Worm (Caenorhabditis elegans) whole organism, L1 larva: ENCODE data around the gene F13H8.2.

ENCODE experiments used
- C16A3.4 ChIP-seq: fragments of 150-350 bp; optimal IDR thresholded peaks from 2 replicates; lab custom pipeline; 2014; ENCODE audit warnings: missing biosample characterization, missing genetic modification characterization
- aha-1 ChIP-seq: fragments of 150-350 bp; optimal IDR thresholded peaks from 2 replicates; lab custom pipeline; 2014; ENCODE audit warnings: missing biosample characterization, missing genetic modification characterization
- alr-1 ChIP-seq: fragments of 200-800 bp; sonication (Bioruptor generic); optimal IDR thresholded peaks from 2 replicates; lab custom pipeline; 2018; ENCODE audit warnings: borderline replicate concordance, mild to moderate bottlenecking, missing genetic modification characterization, missing compliant biosample characterization
- blmp-1 ChIP-seq: fragments of 150-350 bp; optimal IDR thresholded peaks from 2 replicates; lab custom pipeline; 2014; ENCODE audit warnings: missing biosample characterization, missing genetic modification characterization
- ceh-63 ChIP-seq: fragments of 200-800 bp; sonication (Bioruptor generic); optimal IDR thresholded peaks from 2 replicates; lab custom pipeline; 2018; ENCODE audit warnings: mild to moderate bottlenecking, missing genetic modification characterization, missing compliant biosample characterization
- ceh-82 ChIP-seq, 3 experiments: fragments of 150-350 bp in 1 of 3; sonication (generic microtip) in 2 of 3; optimal IDR thresholded peaks; 2 replicates each; lab custom pipeline; 2014 to 2017; ENCODE audit warnings: missing biosample characterization in 3 of 3, missing genetic modification characterization in 3 of 3
- ces-1 ChIP-seq: fragments of 150-350 bp; optimal IDR thresholded peaks from 2 replicates; lab custom pipeline; 2014; ENCODE audit warnings: missing biosample characterization, missing genetic modification reagents, missing genetic modification characterization
- dsc-1 ChIP-seq: sonication (generic microtip); optimal IDR thresholded peaks from 2 replicates; lab custom pipeline; 2016; ENCODE audit warnings: mild to moderate bottlenecking, missing genetic modification characterization, missing compliant biosample characterization
- efl-1 ChIP-seq, 4 experiments: fragments of 150-350 bp; optimal IDR thresholded peaks in 3 of 4; peaks in 1 of 4; 1 replicate in 1 of 4; 2 replicates in 3 of 4; lab custom pipeline; 2014; ENCODE audit warnings: missing biosample characterization in 2 of 4, missing genetic modification characterization in 2 of 4, missing genetic modification reagents in 2 of 4
- elt-2 ChIP-seq: sonication (generic microtip); optimal IDR thresholded peaks from 2 replicates; lab custom pipeline; 2016; ENCODE audit warnings: missing genetic modification characterization, mild to moderate bottlenecking, inconsistent platforms, missing compliant biosample characterization, missing genetic modification reagents
- elt-3 ChIP-seq, 6 experiments: fragments of 150-350 bp in 1 of 6; sonication (generic microtip); optimal IDR thresholded peaks; 2 replicates each; lab custom pipeline; 2017 to 2018; ENCODE audit warnings: missing biosample characterization in 6 of 6, missing genetic modification characterization in 6 of 6, inconsistent platforms in 1 of 6
- fkh-8 ChIP-seq: sonication (generic microtip); optimal IDR thresholded peaks from 2 replicates; lab custom pipeline; 2016; ENCODE audit warnings: mild to moderate bottlenecking, missing genetic modification characterization, missing compliant biosample characterization
- fos-1 ChIP-seq: fragments of 150-350 bp; optimal IDR thresholded peaks from 2 replicates; lab custom pipeline; 2014; ENCODE audit warnings: missing biosample characterization, missing genetic modification characterization
- hpl-2 ChIP-seq: fragments of 150-350 bp; optimal IDR thresholded peaks from 2 replicates; lab custom pipeline; 2014; ENCODE audit warnings: missing biosample characterization, missing genetic modification reagents, missing genetic modification characterization
- lin-13 ChIP-seq: fragments of 150-350 bp; optimal IDR thresholded peaks from 2 replicates; lab custom pipeline; 2014; ENCODE audit warnings: missing biosample characterization, missing genetic modification reagents, missing genetic modification characterization
- lin-14 ChIP-seq: fragments of 200-800 bp; sonication (Bioruptor generic); optimal IDR thresholded peaks from 2 replicates; lab custom pipeline; 2018; ENCODE audit warnings: mild to moderate bottlenecking, missing genetic modification characterization, moderate library complexity, missing compliant biosample characterization
- lin-35 ChIP-seq, 2 experiments: fragments of 150-350 bp; optimal IDR thresholded peaks; 2 replicates each; lab custom pipeline; 2014; ENCODE audit warnings: missing biosample characterization in 2 of 2, missing genetic modification characterization in 2 of 2, missing genetic modification reagents in 2 of 2
- lsy-2 ChIP-seq, 2 experiments: fragments of 150-350 bp; optimal IDR thresholded peaks; 2 replicates each; lab custom pipeline; 2014; ENCODE audit warnings: missing biosample characterization in 2 of 2, missing genetic modification characterization in 2 of 2
- mdl-1 ChIP-seq, 2 experiments: fragments of 150-350 bp; optimal IDR thresholded peaks; 2 replicates each; lab custom pipeline; 2014 to 2017; ENCODE audit warnings: missing biosample characterization in 2 of 2, missing genetic modification characterization in 2 of 2, inconsistent platforms in 1 of 2
- nhr-11 ChIP-seq: fragments of 150-350 bp; optimal IDR thresholded peaks from 2 replicates; lab custom pipeline; 2014; ENCODE audit warnings: missing biosample characterization, missing genetic modification characterization
- nhr-19 ChIP-seq: fragments of 200-800 bp; sonication (Bioruptor generic); conservative IDR thresholded peaks from 2 replicates; pipeline ENCODE4 v1.3.6; 2022; ENCODE audit warnings: missing genetic modification characterization, missing compliant biosample characterization
- nhr-20 ChIP-seq: sonication (generic microtip); optimal IDR thresholded peaks from 2 replicates; lab custom pipeline; 2016; ENCODE audit warnings: mild to moderate bottlenecking, missing genetic modification characterization, missing compliant biosample characterization
- nhr-71 ChIP-seq: sonication (generic microtip); optimal IDR thresholded peaks from 2 replicates; lab custom pipeline; 2016; ENCODE audit warnings: mild to moderate bottlenecking, missing genetic modification characterization, moderate library complexity, missing compliant biosample characterization
- nhr-76 ChIP-seq: sonication (generic microtip); optimal IDR thresholded peaks from 2 replicates; lab custom pipeline; 2017; ENCODE audit warnings: missing biosample characterization, missing genetic modification characterization
- nhr-77 ChIP-seq: fragments of 150-350 bp; optimal IDR thresholded peaks from 2 replicates; lab custom pipeline; 2014; ENCODE audit warnings: missing biosample characterization, missing genetic modification characterization
- nhr-84 ChIP-seq: sonication (generic microtip); optimal IDR thresholded peaks from 2 replicates; lab custom pipeline; 2017; ENCODE audit warnings: missing biosample characterization, missing genetic modification characterization
- nhr-90 ChIP-seq: sonication (generic microtip); optimal IDR thresholded peaks from 2 replicates; lab custom pipeline; 2016; ENCODE audit warnings: mild to moderate bottlenecking, missing genetic modification characterization, missing compliant biosample characterization; ENCODE audit not compliant: poor library complexity
- pag-3 ChIP-seq: sonication (generic microtip); optimal IDR thresholded peaks from 2 replicates; lab custom pipeline; 2017; ENCODE audit warnings: missing genetic modification characterization, mild to moderate bottlenecking, missing compliant biosample characterization, antibody characterized with exemption, borderline replicate concordance; ENCODE audit not compliant: insufficient read depth
- pqm-1 ChIP-seq: sonication (generic microtip); optimal IDR thresholded peaks from 3 replicates; lab custom pipeline; 2017; ENCODE audit warnings: missing biosample characterization, missing genetic modification characterization
- rnt-1 ChIP-seq: sonication (generic microtip); optimal IDR thresholded peaks from 2 replicates; lab custom pipeline; 2016; ENCODE audit warnings: mild to moderate bottlenecking, missing genetic modification characterization, moderate library complexity, missing compliant biosample characterization
- skn-1 ChIP-seq: fragments of 150-350 bp; optimal IDR thresholded peaks from 2 replicates; lab custom pipeline; 2014; ENCODE audit warnings: missing biosample characterization, missing genetic modification characterization
- snu-23 ChIP-seq: sonication (generic microtip); optimal IDR thresholded peaks from 2 replicates; lab custom pipeline; 2016; ENCODE audit warnings: missing genetic modification characterization, missing compliant biosample characterization
- sox-4 ChIP-seq: sonication (generic microtip); optimal IDR thresholded peaks from 2 replicates; lab custom pipeline; 2016; ENCODE audit warnings: missing genetic modification characterization, missing compliant biosample characterization
- sptf-1 ChIP-seq: fragments of 150-350 bp; optimal IDR thresholded peaks from 2 replicates; lab custom pipeline; 2014; ENCODE audit warnings: missing biosample characterization, missing genetic modification characterization
- tbx-2 ChIP-seq: sonication (generic microtip); optimal IDR thresholded peaks from 2 replicates; lab custom pipeline; 2016; ENCODE audit warnings: missing genetic modification characterization, missing compliant biosample characterization
- unc-130 ChIP-seq: fragments of 150-350 bp; optimal IDR thresholded peaks from 2 replicates; lab custom pipeline; 2017; ENCODE audit warnings: missing biosample characterization, missing genetic modification characterization, inconsistent platforms
- unc-30 ChIP-seq: sonication (generic microtip); optimal IDR thresholded peaks from 2 replicates; lab custom pipeline; 2017; ENCODE audit warnings: missing biosample characterization, missing genetic modification characterization
- xbp-1 ChIP-seq: sonication (generic microtip); optimal IDR thresholded peaks from 2 replicates; lab custom pipeline; 2016; ENCODE audit warnings: missing genetic modification characterization, missing compliant biosample characterization
- zip-4 ChIP-seq: fragments of 200-800 bp; sonication (Bioruptor generic); optimal IDR thresholded peaks from 2 replicates; lab custom pipeline; 2018; ENCODE audit warnings: mild to moderate bottlenecking, missing genetic modification characterization, moderate library complexity, missing compliant biosample characterization
- ztf-4 ChIP-seq: fragments of 150-350 bp; optimal IDR thresholded peaks from 2 replicates; lab custom pipeline; 2014; ENCODE audit warnings: missing biosample characterization, missing genetic modification characterization

Gene F13H8.2

DNA sequence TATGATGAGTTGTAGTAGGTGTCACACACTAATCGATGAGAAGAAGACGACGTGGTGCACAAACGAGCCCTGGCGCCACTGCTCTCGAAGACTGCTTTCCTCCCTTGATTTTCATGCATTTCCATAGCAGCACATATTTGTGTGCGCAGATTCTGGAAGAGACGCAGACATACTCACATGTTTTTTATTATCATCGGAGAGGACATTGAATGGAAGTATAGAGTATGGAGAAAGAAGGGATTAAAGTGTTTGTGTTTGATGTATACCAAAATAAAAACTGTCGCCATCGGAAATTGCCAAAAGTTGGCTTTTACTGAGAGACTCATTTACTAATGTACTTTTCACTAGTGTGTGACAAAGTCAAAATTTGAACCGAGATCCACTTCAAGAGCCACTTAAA, 24.1 kb downstream of the F13H8.2 start, which contains the start of gene mps-1:
TSS of gene mps-1 (minus strand) at position 101 of the 400 bp plus-strand sequence.
- TF ChIP-seq dsc-1: peak; percentile 27
- no peak for TF ChIP-seq unc-30 (tag; lab: Kevin White, UChicago)
- peak; percentile 51 for TF ChIP-seq fkh-8 (tag; lab: Kevin White, UChicago)
- TF ChIP-seq aha-1 (tag; lab: Kevin White, UChicago): no peak
- no peak for TF ChIP-seq hpl-2 (GFP tag; lab: Kevin White, UChicago)
- TF ChIP-seq C16A3.4 (tag; lab: Kevin White, UChicago): no peak

- TF ChIP-seq efl-1 (optimal IDR thresholded peaks at IDR 0.05; lab: Kevin White, UChicago) (no peak), efl-1 (GFP tag; optimal IDR thresholded peaks at IDR 0.05 in 1 of 2; lab: Kevin White, UChicago) (peak in 1 of 2 experiments; percentile 92), sox-4 (tag; lab: Kevin White, UChicago) (no peak), nhr-84 (no peak), nhr-77 (tag; lab: Kevin White, UChicago) (no peak), nhr-19 (GFP tag; lab: Robert Waterston, UW) (no peak), nhr-76 (tag; lab: Kevin White, UChicago) (no peak), skn-1 (tag; lab: Kevin White, UChicago) (no peak), ceh-82 (tag; optimal IDR thresholded peaks at IDR 0.05; lab: Kevin White, UChicago) (no peak), fos-1 (tag; lab: Kevin White, UChicago) (no peak), zip-4 (GFP tag; lab: Kevin White, UChicago) (no peak), tbx-2 (tag; lab: Kevin White, UChicago) (no peak), sptf-1 (tag; lab: Kevin White, UChicago) (no peak), lsy-2 (tag; optimal IDR thresholded peaks at IDR 0.05; lab: Kevin White, UChicago) (peak in 1 of 2 experiments; percentile 2), snu-23 (GFP tag; lab: Kevin White, UChicago) (peak; percentile 20), elt-2 (tag; lab: Kevin White, UChicago) (no peak), pag-3 (tag; lab: Kevin White, UChicago) (peak; percentile 11), lin-14 (GFP tag; lab: Kevin White, UChicago) (peak; percentile 89), ces-1 (GFP tag; lab: Kevin White, UChicago) (no peak), dsc-1 (peak; percentile 34), nhr-71 (tag; lab: Kevin White, UChicago) (peak; percentile 43), ceh-63 (GFP tag; lab: Kevin White, UChicago) (no peak), elt-3 (tag; optimal IDR thresholded peaks at IDR 0.05; lab: Kevin White, UChicago) (no peak), lin-13 (GFP tag; lab: Kevin White, UChicago) (no peak), nhr-11 (tag; lab: Kevin White, UChicago) (no peak), unc-130 (tag; lab: Kevin White, UChicago) (no peak), lin-35 (GFP tag; optimal IDR thresholded peaks at IDR 0.05; lab: Kevin White, UChicago) (no peak), rnt-1 (tag; lab: Kevin White, UChicago) (peak; percentile 50), mdl-1 (tag; optimal IDR thresholded peaks at IDR 0.05; lab: Kevin White, UChicago) (peak in 1 of 2 experiments; percentile 0), blmp-1 (tag; lab: Kevin White, UChicago) (no peak)
These were observed 33.1 kb downstream of the F13H8.2 start, which contains the start of gene C29F5.1 for ce11 chrII:6303209-6303740. Gene C29F5.1 (plus strand): TSS chrII:6303525.

DNA sequence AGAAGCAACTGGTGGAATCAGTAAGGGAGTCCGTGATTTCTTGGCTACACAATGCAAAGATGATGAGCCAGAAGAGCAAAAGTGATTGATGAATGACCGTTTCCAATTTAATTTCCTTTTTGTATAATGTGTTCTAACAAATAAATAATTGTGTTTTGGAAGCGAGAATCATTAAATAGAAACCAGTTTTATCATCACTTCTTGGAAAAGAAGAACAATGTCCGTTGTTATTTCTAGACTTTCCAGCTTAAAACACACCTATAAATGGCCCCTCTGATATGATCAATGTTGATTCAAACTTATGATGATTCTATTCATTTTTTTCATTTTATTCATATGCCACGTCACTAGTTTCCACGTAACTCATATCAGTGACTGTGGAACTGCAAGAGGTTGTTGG, 36.0 kb downstream of the F13H8.2 start, which contains the start of gene C29F5.8:
TSS of gene C29F5.8 (plus strand) at position 301 of the 400 bp plus-strand sequence.
- TF ChIP-seq alr-1 (tag; lab: Kevin White, UChicago) (no peak), pqm-1 (no peak), aha-1 (tag; lab: Kevin White, UChicago) (no peak), nhr-20 (no peak), nhr-90 (tag; lab: Kevin White, UChicago) (no peak), xbp-1 (tag; lab: Kevin White, UChicago) (no peak), fos-1 (tag; lab: Kevin White, UChicago) (no peak), ztf-4 (tag; lab: Kevin White, UChicago) (no peak)
- TF ChIP-seq, all 84 proteins: peak for 0
